Fruit fly (Drosophila melanogaster): Measurements from ENCODE around the gene Ir7f.
A peak's percentile ranks its signal among the peaks of the same experiment; 100 is the strongest.

The Ir7f gene

dm6 chrX:7933210-7933915 lies 49.5 kb upstream of the Ir7f start, which contains the start of the genes Dhdds and RpS14a (continued):
- TF ChIP-seq Lhr (GFP tag; optimal IDR thresholded peaks at IDR 0.05) = peak; percentile 90
- peak; percentile 90 for TF ChIP-seq Med (GFP tag)
- no peak for TF ChIP-seq Trl (optimal IDR thresholded peaks at IDR 0.05)
- TF ChIP-seq Trl (GFP tag; optimal IDR thresholded peaks at IDR 0.05) = peak; percentile 5
- peak; percentile 54 for TF ChIP-seq Hsf (GFP tag; optimal IDR thresholded peaks at IDR 0.05)
- 0 out of 4 replicates have a peak, but pooled peaks have one; percentile 11 for TF ChIP-seq Gug (GFP tag; IDR thresholded peaks at IDR 0.05)
- peak; percentile 24 for TF ChIP-seq jumu (GFP tag; optimal IDR thresholded peaks at IDR 0.05)
- TF ChIP-seq maf-S (GFP tag; optimal IDR thresholded peaks at IDR 0.05) = peak; percentile 18
- peak; percentile 43 for TF ChIP-seq CG10979 (tag; optimal IDR thresholded peaks at IDR 0.05)
- TF ChIP-seq slou (GFP tag; optimal IDR thresholded peaks at IDR 0.05) = peak; percentile 51
- peak; percentile 63 for TF ChIP-seq YL-1 (GFP tag; optimal IDR thresholded peaks at IDR 0.05)
- TF ChIP-seq sens-2 (GFP tag; IDR thresholded peaks at IDR 0.05) = 0 out of 2 replicates have a peak, but pooled peaks have one; percentile 19
- peak; percentile 56 for TF ChIP-seq Max (GFP tag; optimal IDR thresholded peaks at IDR 0.05)
- peak; percentile 86 for TF ChIP-seq pita (GFP tag; optimal IDR thresholded peaks at IDR 0.05)
- peak; percentile 71 for TF ChIP-seq CG10267 (tag; optimal IDR thresholded peaks at IDR 0.05)
- no peak for TF ChIP-seq CG43689 (GFP tag; IDR thresholded peaks at IDR 0.05)
- TF ChIP-seq Ssrp (tag; optimal IDR thresholded peaks at IDR 0.05) = no peak
- peak; percentile 57 for TF ChIP-seq gsb-n (tag; optimal IDR thresholded peaks at IDR 0.05)
- peak; percentile 62 for TF ChIP-seq CG7928 (GFP tag; optimal IDR thresholded peaks at IDR 0.05)
- TF ChIP-seq insv (GFP tag; optimal IDR thresholded peaks at IDR 0.05) = peak in 1 of 2 experiments; percentile 67
- TF ChIP-seq sug (tag; optimal IDR thresholded peaks at IDR 0.05) = peak; percentile 63
- no peak for TF ChIP-seq usp (GFP tag; optimal IDR thresholded peaks at IDR 0.05)
- TF ChIP-seq CG17328 (GFP tag; IDR thresholded peaks at IDR 0.05) = peak; percentile 61
- TF ChIP-seq Fer3 (tag; optimal IDR thresholded peaks at IDR 0.05) = peak; percentile 24
- peak; percentile 49; the same call in 1 of the 2 replicates for TF ChIP-seq MBD-R2 (GFP tag; IDR thresholded peaks at IDR 0.05)
- TF ChIP-seq CG17361 (GFP tag; IDR thresholded peaks at IDR 0.05) = peak; percentile 83
- TF ChIP-seq CG42726 (GFP tag; IDR thresholded peaks at IDR 0.05; ENCODE audit: partially characterized antibody) = 0 out of 2 replicates have a peak, but pooled peaks have one; percentile 31
- TF ChIP-seq gsb (GFP tag; IDR thresholded peaks at IDR 0.05) = no peak
- peak; percentile 30 for TF ChIP-seq Bteb2 (GFP tag; optimal IDR thresholded peaks at IDR 0.05)
- peak; percentile 41 for TF ChIP-seq scrt (GFP tag; optimal IDR thresholded peaks at IDR 0.05)
- no peak for TF ChIP-seq eve (GFP tag; optimal IDR thresholded peaks at IDR 0.05)
- peak; percentile 72 for TF ChIP-seq CG10147 (GFP tag; optimal IDR thresholded peaks at IDR 0.05)
- peak; percentile 73 for TF ChIP-seq Dref (GFP tag; IDR thresholded peaks at IDR 0.05)
- peak; percentile 8 for TF ChIP-seq CG3995 (GFP tag; optimal IDR thresholded peaks at IDR 0.05)
- 0 out of 3 replicates have a peak, but pooled peaks have one; percentile 15 for TF ChIP-seq zfh1 (GFP tag; IDR thresholded peaks at IDR 0.05)
- no peak for TF ChIP-seq CG12744 (GFP tag; optimal IDR thresholded peaks at IDR 0.05)
- TF ChIP-seq Optix (GFP tag; IDR thresholded peaks at IDR 0.05) = no peak; the same call in 2 of the 3 replicates
- TF ChIP-seq pnt (GFP tag; optimal IDR thresholded peaks at IDR 0.05) = no peak
- TF ChIP-seq nau (GFP tag; optimal IDR thresholded peaks at IDR 0.05) = peak; percentile 75
- 0 out of 2 replicates have a peak, but pooled peaks have one; percentile 13 for TF ChIP-seq CG6272 (GFP tag; IDR thresholded peaks at IDR 0.05)
- no peak; the same call in 1 of the 2 replicates for TF ChIP-seq klu (GFP tag; IDR thresholded peaks at IDR 0.05)
- peak; percentile 80 for TF ChIP-seq Meics (GFP tag; optimal IDR thresholded peaks at IDR 0.05)
- peak; percentile 67 for TF ChIP-seq HHEX (GFP tag; optimal IDR thresholded peaks at IDR 0.05)
- peak; percentile 52 for TF ChIP-seq CrebB (tag; optimal IDR thresholded peaks at IDR 0.05)
- no peak for TF ChIP-seq stc (GFP tag; IDR thresholded peaks at IDR 0.05)
- no peak for TF ChIP-seq fd102C (GFP tag; optimal IDR thresholded peaks at IDR 0.05)
- TF ChIP-seq CG1792 (GFP tag; optimal IDR thresholded peaks at IDR 0.05) = no peak
- no peak for TF ChIP-seq Doc2 (GFP tag; IDR thresholded peaks at IDR 0.05)
- TF ChIP-seq kni (GFP tag; optimal IDR thresholded peaks at IDR 0.05) = peak; percentile 68
- TF ChIP-seq dimm (GFP tag; IDR thresholded peaks at IDR 0.05) = no peak
